Worm (Caenorhabditis elegans) whole organism, L3 larva: ENCODE data around the gene scl-23.
A peak's percentile ranks its signal among the peaks of the same experiment; 100 is the strongest.

Experiments
- aly-2 ChIP-seq: fragments of 150-350 bp; optimal IDR thresholded peaks from 2 replicates; lab custom pipeline; 2014; ENCODE audit warnings: missing biosample characterization, missing genetic modification characterization
- ama-1 ChIP-seq: fragments of 150-350 bp; optimal IDR thresholded peaks from 2 replicates; lab custom pipeline; 2018
- ceh-16 ChIP-seq: sonication (generic microtip); optimal IDR thresholded peaks from 2 replicates; lab custom pipeline; 2017; ENCODE audit warnings: missing biosample characterization, missing genetic modification characterization
- ceh-28 ChIP-seq: fragments of 150-350 bp; optimal IDR thresholded peaks from 2 replicates; lab custom pipeline; 2014; ENCODE audit warnings: missing biosample characterization, missing genetic modification reagents, missing genetic modification characterization
- ceh-82 ChIP-seq: fragments of 150-350 bp; optimal IDR thresholded peaks from 2 replicates; lab custom pipeline; 2014; ENCODE audit warnings: missing biosample characterization, missing genetic modification characterization
- ceh-9 ChIP-seq: sonication (generic microtip); optimal IDR thresholded peaks from 2 replicates; lab custom pipeline; 2018; ENCODE audit warnings: missing biosample characterization, missing genetic modification characterization
- daf-12 ChIP-seq: fragments of 150-350 bp; optimal IDR thresholded peaks from 2 replicates; lab custom pipeline; 2014; ENCODE audit warnings: missing biosample characterization, missing genetic modification reagents, missing genetic modification characterization
- egl-5 ChIP-seq: fragments of 150-350 bp; optimal IDR thresholded peaks from 2 replicates; lab custom pipeline; 2017; ENCODE audit warnings: missing biosample characterization, missing genetic modification reagents, missing genetic modification characterization, inconsistent platforms
- elt-1 ChIP-seq: fragments of 150-350 bp; optimal IDR thresholded peaks from 2 replicates; lab custom pipeline; 2014; ENCODE audit warnings: missing biosample characterization, missing genetic modification characterization
- elt-3 ChIP-seq, 3 experiments: fragments of 150-350 bp in 1 of 3; sonication (generic microtip) in 2 of 3; optimal IDR thresholded peaks; 2 replicates in 2 of 3; 4 replicates in 1 of 3; lab custom pipeline; 2014 to 2017; ENCODE audit warnings: missing biosample characterization in 3 of 3, missing genetic modification characterization in 3 of 3
- eor-1 ChIP-seq, 2 experiments: fragments of 150-350 bp; optimal IDR thresholded peaks; 2 replicates each; lab custom pipeline; 2014 to 2018; ENCODE audit warnings: missing biosample characterization in 2 of 2, missing genetic modification characterization in 2 of 2
- fkh-10 ChIP-seq: sonication (generic microtip); optimal IDR thresholded peaks from 2 replicates; lab custom pipeline; 2017; ENCODE audit warnings: missing biosample characterization, missing genetic modification reagents, missing genetic modification characterization
- fkh-2 ChIP-seq: fragments of 150-350 bp; optimal IDR thresholded peaks from 2 replicates; lab custom pipeline; 2014; ENCODE audit warnings: missing biosample characterization, missing genetic modification reagents, missing genetic modification characterization
- fos-1 ChIP-seq: fragments of 150-350 bp; optimal IDR thresholded peaks from 2 replicates; lab custom pipeline; 2014; ENCODE audit warnings: missing biosample characterization, missing genetic modification characterization
- hmg-11 ChIP-seq: sonication (generic microtip); optimal IDR thresholded peaks from 2 replicates; lab custom pipeline; 2016; ENCODE audit warnings: missing genetic modification characterization, missing compliant biosample characterization
- jun-1 ChIP-seq: fragments of 150-350 bp; optimal IDR thresholded peaks from 2 replicates; lab custom pipeline; 2014; ENCODE audit warnings: missing biosample characterization, missing genetic modification reagents, missing genetic modification characterization
- lin-15B ChIP-seq: fragments of 150-350 bp; optimal IDR thresholded peaks from 2 replicates; lab custom pipeline; 2014; ENCODE audit warnings: missing biosample characterization, missing genetic modification characterization
- lin-39 ChIP-seq: fragments of 150-350 bp; optimal IDR thresholded peaks from 2 replicates; lab custom pipeline; 2018; ENCODE audit warnings: missing biosample characterization, missing genetic modification reagents, missing genetic modification characterization
- lsy-12 ChIP-seq: sonication (generic microtip); optimal IDR thresholded peaks from 2 replicates; lab custom pipeline; 2016; ENCODE audit warnings: mild to moderate bottlenecking, missing genetic modification characterization, missing compliant biosample characterization
- mdl-1 ChIP-seq: fragments of 150-350 bp; optimal IDR thresholded peaks from 2 replicates; lab custom pipeline; 2014; ENCODE audit warnings: missing biosample characterization, missing genetic modification characterization
- mml-1 ChIP-seq: fragments of 150-350 bp; sonication (generic microtip); optimal IDR thresholded peaks from 3 replicates; lab custom pipeline; 2014; ENCODE audit warnings: missing biosample characterization, missing genetic modification characterization
- nfya-1 ChIP-seq: sonication (generic microtip); optimal IDR thresholded peaks from 2 replicates; lab custom pipeline; 2017; ENCODE audit warnings: missing genetic modification characterization, mild to moderate bottlenecking, missing compliant biosample characterization, antibody characterized with exemption, moderate library complexity; ENCODE audit not compliant: insufficient read depth
- nhr-11 ChIP-seq: fragments of 150-350 bp; optimal IDR thresholded peaks from 2 replicates; lab custom pipeline; 2014; ENCODE audit warnings: missing biosample characterization, missing genetic modification characterization
- nhr-12 ChIP-seq: fragments of 150-350 bp; optimal IDR thresholded peaks from 2 replicates; lab custom pipeline; 2014; ENCODE audit warnings: missing biosample characterization, missing genetic modification characterization
- nhr-23 ChIP-seq: fragments of 150-350 bp; optimal IDR thresholded peaks from 2 replicates; lab custom pipeline; 2014; ENCODE audit warnings: missing biosample characterization, missing genetic modification reagents, missing genetic modification characterization
- nhr-25 ChIP-seq: sonication (generic microtip); optimal IDR thresholded peaks from 2 replicates; lab custom pipeline; 2017; ENCODE audit warnings: missing biosample characterization, missing genetic modification characterization
- nhr-28 ChIP-seq: fragments of 150-350 bp; optimal IDR thresholded peaks from 2 replicates; lab custom pipeline; 2014; ENCODE audit warnings: missing biosample characterization, missing genetic modification characterization
- nhr-67 ChIP-seq: fragments of 150-350 bp; optimal IDR thresholded peaks from 2 replicates; lab custom pipeline; 2014; ENCODE audit warnings: missing biosample characterization, missing genetic modification characterization
- nhr-76 ChIP-seq: fragments of 150-350 bp; sonication (generic microtip); optimal IDR thresholded peaks from 5 replicates; lab custom pipeline; 2014; ENCODE audit warnings: missing biosample characterization, missing genetic modification characterization
- pha-4 ChIP-seq: fragments of 150-350 bp; optimal IDR thresholded peaks from 2 replicates; lab custom pipeline; 2014; ENCODE audit warnings: missing biosample characterization, missing genetic modification reagents, missing genetic modification characterization
- pqm-1 ChIP-seq: fragments of 150-350 bp; optimal IDR thresholded peaks from 2 replicates; lab custom pipeline; 2017; ENCODE audit warnings: missing biosample characterization, missing genetic modification characterization, inconsistent platforms
- sea-2 ChIP-seq: fragments of 150-350 bp; sonication (generic microtip); optimal IDR thresholded peaks from 4 replicates; lab custom pipeline; 2014; ENCODE audit warnings: missing biosample characterization, missing genetic modification reagents, missing genetic modification characterization
- skn-1 ChIP-seq: fragments of 150-350 bp; optimal IDR thresholded peaks from 2 replicates; lab custom pipeline; 2014; ENCODE audit warnings: missing biosample characterization, missing genetic modification characterization
- snpc-4 ChIP-seq: fragments of 150-350 bp; optimal IDR thresholded peaks from 2 replicates; lab custom pipeline; 2014; ENCODE audit warnings: missing biosample characterization, missing genetic modification characterization
- tbx-2 ChIP-seq: sonication (generic microtip); optimal IDR thresholded peaks from 2 replicates; lab custom pipeline; 2016; ENCODE audit warnings: mild to moderate bottlenecking, missing genetic modification characterization, missing compliant biosample characterization
- unc-62 ChIP-seq: fragments of 150-350 bp; sonication (generic microtip); optimal IDR thresholded peaks from 4 replicates; lab custom pipeline; 2014; ENCODE audit warnings: missing biosample characterization, missing genetic modification reagents, missing genetic modification characterization
- zag-1 ChIP-seq: fragments of 150-350 bp; optimal IDR thresholded peaks from 2 replicates; lab custom pipeline; 2014; ENCODE audit warnings: missing biosample characterization, missing genetic modification characterization
- ztf-11 ChIP-seq: fragments of 150-350 bp; optimal IDR thresholded peaks from 2 replicates; lab custom pipeline; 2014; ENCODE audit warnings: missing biosample characterization, missing genetic modification characterization
- ztf-4 ChIP-seq: fragments of 150-350 bp; optimal IDR thresholded peaks from 2 replicates; lab custom pipeline; 2014; ENCODE audit warnings: missing biosample characterization, missing genetic modification characterization

scl-23 gene

DNA sequence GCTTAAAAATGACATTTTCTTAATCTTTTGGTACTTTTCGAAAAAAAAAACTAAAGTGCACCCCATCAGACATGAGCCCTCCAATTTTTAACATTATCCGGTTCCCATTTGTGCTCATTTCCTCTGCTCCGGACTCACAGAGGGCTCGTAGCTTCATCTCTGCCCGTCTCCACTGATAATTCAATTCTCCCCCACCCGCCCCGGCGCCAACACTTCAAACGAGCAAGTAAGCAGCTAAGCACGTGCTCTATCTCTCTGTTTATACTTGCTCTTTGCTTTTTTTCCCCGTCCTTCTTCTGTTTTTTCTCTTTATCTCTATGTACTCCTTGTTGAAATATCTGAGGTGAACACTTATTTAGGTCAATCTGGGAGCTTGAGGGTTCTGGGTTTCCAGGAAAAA is 10.7 kb downstream of the scl-23 start, which contains the start of gene T05C7.9:
Gene T05C7.9, plus strand, starts transcription at position 72 of the 400 bp plus-strand sequence.
- TF ChIP-seq ceh-9 (tag; lab: Kevin White, UChicago) = no peak
- TF ChIP-seq nfya-1 (tag; lab: Kevin White, UChicago) = peak; percentile 18
- peak; percentile 78 for TF ChIP-seq pha-4 (tag; lab: Kevin White, UChicago)

DNA sequence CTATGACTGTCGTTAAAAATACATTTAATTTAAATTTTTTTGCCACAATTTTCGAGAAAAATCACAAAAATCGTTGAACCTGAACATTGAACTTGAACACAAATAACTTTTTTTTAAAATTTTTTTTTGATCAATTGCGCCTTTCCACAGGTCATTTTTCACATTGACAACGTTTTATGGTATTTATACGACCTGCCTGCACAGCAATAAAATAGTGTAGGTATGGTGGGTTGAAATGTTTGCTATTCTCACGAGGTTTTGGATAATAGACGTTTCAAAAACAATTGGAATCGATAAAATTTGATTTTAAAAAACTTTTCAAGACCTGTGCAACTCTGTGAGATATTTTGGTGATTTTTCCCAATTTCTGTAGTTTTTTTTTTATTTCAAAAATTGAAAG is 11.7 kb downstream of the scl-23 start:
- TF ChIP-seq fkh-2 (no peak), pha-4 (tag; lab: Kevin White, UChicago) (peak; percentile 3)

DNA sequence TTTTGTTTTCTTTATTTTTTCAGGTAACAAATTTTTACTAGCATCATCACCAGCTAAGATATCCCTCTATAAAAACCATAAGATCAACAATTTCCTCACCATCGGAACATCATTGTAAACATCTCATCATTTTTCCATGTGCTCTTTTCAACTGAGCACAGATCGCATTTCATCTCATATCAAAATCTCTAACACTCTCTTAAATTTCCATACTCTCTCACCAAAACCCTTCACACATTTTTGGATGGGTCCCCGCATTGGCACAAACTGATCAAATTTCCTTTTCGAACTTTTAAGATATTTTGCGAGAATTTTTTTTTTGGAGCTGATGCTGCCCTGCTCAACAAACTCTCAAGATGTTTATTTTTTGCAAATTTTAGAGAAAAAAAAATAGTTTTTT is 12.5 kb downstream of the scl-23 start:
- TF ChIP-seq ceh-16 (tag; lab: Kevin White, UChicago) = no peak
- TF ChIP-seq daf-12 = no peak
- TF ChIP-seq zag-1 (tag; lab: Kevin White, UChicago) = no peak
- no peak for TF ChIP-seq nhr-28 (tag; lab: Kevin White, UChicago)
- no peak for TF ChIP-seq nhr-11 (tag; lab: Kevin White, UChicago)
- TF ChIP-seq unc-62 = no peak
- TF ChIP-seq elt-3 (tag; optimal IDR thresholded peaks at IDR 0.05; lab: Kevin White, UChicago) = no peak
- TF ChIP-seq fkh-10 (GFP tag; lab: Kevin White, UChicago) = no peak
- TF ChIP-seq nhr-12 (tag; lab: Kevin White, UChicago) = no peak
- no peak for TF ChIP-seq sea-2 (GFP tag; lab: Kevin White, UChicago)
- no peak for TF ChIP-seq nhr-23 (tag; lab: Kevin White, UChicago)
- no peak for TF ChIP-seq eor-1 (tag; optimal IDR thresholded peaks at IDR 0.05; lab: Kevin White, UChicago)
- no peak for TF ChIP-seq ceh-9 (tag; lab: Kevin White, UChicago)
- no peak for TF ChIP-seq elt-1 (tag; lab: Kevin White, UChicago)
- no peak for TF ChIP-seq lin-15B (tag; lab: Kevin White, UChicago)
- no peak for TF ChIP-seq lsy-12 (tag; lab: Kevin White, UChicago)
- no peak for TF ChIP-seq aly-2 (tag; lab: Kevin White, UChicago)

DNA sequence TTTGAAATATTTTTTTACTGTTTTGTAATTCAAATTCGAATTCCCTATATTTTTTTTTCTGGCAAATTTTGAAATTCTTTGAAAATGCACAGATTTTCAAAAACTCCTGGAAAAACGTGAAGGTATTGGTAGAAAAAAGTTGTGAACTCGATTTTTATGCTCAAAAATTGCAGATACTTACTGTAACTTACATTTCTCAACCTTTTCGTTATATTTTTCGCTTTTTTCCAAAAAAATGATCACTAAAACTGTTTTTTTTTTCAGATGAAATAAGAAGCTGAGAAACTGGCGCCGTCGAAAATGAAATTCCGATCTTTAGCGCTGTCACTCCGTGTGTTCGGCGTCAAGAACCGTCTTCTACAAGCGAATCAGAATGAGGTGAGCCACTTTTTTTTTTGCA is 13.8 kb downstream of the scl-23 start, which contains the start of gene T05C7.8:
Gene T05C7.8, plus strand, starts transcription at position 301 of the 400 bp plus-strand sequence.
- TF ChIP-seq fkh-2 (no peak), pqm-1 (no peak), fkh-10 (GFP tag; lab: Kevin White, UChicago) (no peak), unc-62 (no peak), nhr-23 (tag; lab: Kevin White, UChicago) (no peak), jun-1 (tag; lab: Kevin White, UChicago) (no peak), lin-15B (tag; lab: Kevin White, UChicago) (no peak), mml-1 (tag; lab: Kevin White, UChicago) (no peak), ceh-16 (tag; lab: Kevin White, UChicago) (no peak), tbx-2 (tag; lab: Kevin White, UChicago) (no peak), egl-5 (no peak), skn-1 (no peak), pha-4 (tag; lab: Kevin White, UChicago) (no peak), ceh-9 (tag; lab: Kevin White, UChicago) (no peak), nhr-12 (tag; lab: Kevin White, UChicago) (no peak), mdl-1 (tag; lab: Kevin White, UChicago) (no peak), ama-1 (lab: Kevin White, UChicago) (no peak), nhr-11 (tag; lab: Kevin White, UChicago) (no peak), lin-39 (tag; lab: Kevin White, UChicago) (no peak)
- TF ChIP-seq, all 47 proteins: peak for 0

DNA sequence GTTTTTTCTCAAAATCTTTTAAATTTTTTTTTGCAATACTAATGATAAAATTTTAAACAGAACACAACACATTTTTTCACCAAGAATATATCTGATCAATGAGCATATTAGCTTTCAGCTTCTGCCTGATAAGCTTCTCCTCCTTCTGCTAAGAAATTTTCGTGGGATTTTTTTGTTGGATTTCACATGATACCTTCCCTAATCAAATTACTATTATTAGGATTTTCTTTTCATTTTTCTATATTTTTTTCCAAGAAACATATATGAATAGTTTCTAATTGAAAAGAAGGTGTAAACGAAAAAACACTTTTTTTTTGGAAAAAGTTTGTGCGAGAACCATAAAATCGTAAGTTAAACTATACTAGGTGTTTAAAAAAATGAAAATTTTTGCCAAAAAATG is 16.7 kb downstream of the scl-23 start:
- TF ChIP-seq egl-5 (no peak), fkh-2 (no peak), hmg-11 (tag; lab: Kevin White, UChicago) (no peak), ceh-82 (tag; lab: Kevin White, UChicago) (no peak), nhr-67 (no peak), ama-1 (lab: Kevin White, UChicago) (no peak), ztf-4 (tag; lab: Kevin White, UChicago) (no peak), nhr-76 (no peak), ceh-28 (tag; lab: Kevin White, UChicago) (no peak), zag-1 (tag; lab: Kevin White, UChicago) (no peak), elt-1 (tag; lab: Kevin White, UChicago) (no peak), lin-15B (tag; lab: Kevin White, UChicago) (no peak), snpc-4 (tag; lab: Kevin White, UChicago) (no peak), ztf-11 (tag; lab: Kevin White, UChicago) (no peak), nhr-25 (no peak), nhr-23 (tag; lab: Kevin White, UChicago) (no peak), fos-1 (tag; lab: Kevin White, UChicago) (no peak)
